Worm (Caenorhabditis elegans): Measurements from ENCODE around the gene klp-17.
A peak's percentile ranks its signal among the peaks of the same experiment; 100 is the strongest.
"Not testable (repeated sequence)": the region's sequence is repeated elsewhere in the genome, so short reads cannot be mapped to it uniquely, and the experiment has no call there.

Gene klp-17

ce11 chrII:11448753-11449152, 18.7 kb downstream of the klp-17 start, which contains the start of gene W02B12.1:
TSS of gene W02B12.1 (plus strand) at chrII:11449021.
- TF ChIP-seq nhr-11 (tag; optimal IDR thresholded peaks at IDR 0.05) (no peak), elt-2 (tag; optimal IDR thresholded peaks at IDR 0.05) (peak; percentile 40), F13H6.1 (tag; optimal IDR thresholded peaks at IDR 0.05) (no peak), ets-4 (tag; optimal IDR thresholded peaks at IDR 0.05) (no peak), ceh-6 (GFP tag; optimal IDR thresholded peaks at IDR 0.05) (no peak), gmeb-2 (tag; optimal IDR thresholded peaks at IDR 0.05) (no peak)

ce11 chrII:11444973-11445372, 22.5 kb downstream of the klp-17 start, which contains the start of gene W02B12.13:
TSS of gene W02B12.13 (plus strand) at chrII:11445273.
- TF ChIP-seq ceh-18 (tag; optimal IDR thresholded peaks at IDR 0.05), result no peak
- no peak for TF ChIP-seq F13H6.1 (tag; optimal IDR thresholded peaks at IDR 0.05)

ce11 chrII:11443862-11444261, 23.6 kb downstream of the klp-17 start, which contains the start of gene adbp-1:
TSS of gene adbp-1 (plus strand) at chrII:11444162.
- TF ChIP-seq ceh-2 (tag; optimal IDR thresholded peaks at IDR 0.05) (no peak), ceh-24 (tag; optimal IDR thresholded peaks at IDR 0.05) (no peak), pha-2 (tag; optimal IDR thresholded peaks at IDR 0.05) (no peak), rnt-1 (tag; optimal IDR thresholded peaks at IDR 0.05) (no peak), C38D4.7 (GFP tag; optimal IDR thresholded peaks at IDR 0.05) (no peak), ceh-34 (tag; optimal IDR thresholded peaks at IDR 0.05) (no peak), ceh-30 (tag; optimal IDR thresholded peaks at IDR 0.05) (no peak), fkh-10 (GFP tag; optimal IDR thresholded peaks at IDR 0.05) (no peak), gmeb-2 (tag; optimal IDR thresholded peaks at IDR 0.05) (no peak), ceh-48 (tag; optimal IDR thresholded peaks at IDR 0.05) (no peak), K02D7.2 (tag; optimal IDR thresholded peaks at IDR 0.05) (no peak), tbx-2 (tag; optimal IDR thresholded peaks at IDR 0.05) (no peak), ceh-9 (tag; optimal IDR thresholded peaks at IDR 0.05) (no peak), nhr-11 (tag; optimal IDR thresholded peaks at IDR 0.05) (no peak), dmd-4 (tag; optimal IDR thresholded peaks at IDR 0.05; ENCODE audit: borderline replicate concordance) (no peak), hlh-13 (GFP tag; optimal IDR thresholded peaks at IDR 0.05) (no peak)

- TF ChIP-seq hlh-6 (tag; optimal IDR thresholded peaks at IDR 0.05) (peak; percentile 23), C08G9.2 (tag; optimal IDR thresholded peaks at IDR 0.05) (peak; percentile 8), K02D7.2 (tag; optimal IDR thresholded peaks at IDR 0.05) (no peak)
Observed at ce11 chrII:11443128-11443527, 24.3 kb downstream of the klp-17 start.

ce11 chrII:11442425-11442824, 25.0 kb downstream of the klp-17 start, which contains the start of gene ebp-2:
TSS of gene ebp-2 (plus strand) at chrII:11442725.
- TF ChIP-seq ceh-14, nhr-232, ets-4 (tag; optimal IDR thresholded peaks at IDR 0.05): not testable (repeated sequence)

ce11 chrII:11440265-11440664, 27.2 kb downstream of the klp-17 start, which contains the start of gene VW02B12L.2:
TSS of gene VW02B12L.2 (minus strand) at chrII:11440329.
- no peak for TF ChIP-seq pqm-1 (tag; optimal IDR thresholded peaks at IDR 0.05)
- TF ChIP-seq pha-2 (tag; optimal IDR thresholded peaks at IDR 0.05), result no peak
- no peak for TF ChIP-seq sdc-2 (tag; optimal IDR thresholded peaks at IDR 0.05)
- TF ChIP-seq mec-3 (tag; optimal IDR thresholded peaks at IDR 0.05; ENCODE audit: borderline replicate concordance), result no peak
- TF ChIP-seq zip-5 (tag; optimal IDR thresholded peaks at IDR 0.05), result no peak
- TF ChIP-seq unc-42 (tag; optimal IDR thresholded peaks at IDR 0.05), result peak; percentile 93
- no peak for TF ChIP-seq nhr-11 (tag; optimal IDR thresholded peaks at IDR 0.05)

ce11 chrII:11438417-11438816, 29.0 kb downstream of the klp-17 start, which contains the start of gene vha-6:
TSS of gene vha-6 (minus strand) at chrII:11438452.
- TF ChIP-seq ceh-18 (tag; optimal IDR thresholded peaks at IDR 0.05) (no peak), nhr-11 (tag; optimal IDR thresholded peaks at IDR 0.05) (no peak), ama-1 (optimal IDR thresholded peaks at IDR 0.05) (no peak), tbx-7 (tag; optimal IDR thresholded peaks at IDR 0.05) (no peak), gmeb-2 (tag; optimal IDR thresholded peaks at IDR 0.05) (no peak), pat-9 (tag; optimal IDR thresholded peaks at IDR 0.05) (no peak), pax-1 (tag; optimal IDR thresholded peaks at IDR 0.05) (no peak), mec-3 (tag; optimal IDR thresholded peaks at IDR 0.05; ENCODE audit: borderline replicate concordance) (no peak), ceh-6 (GFP tag; optimal IDR thresholded peaks at IDR 0.05) (no peak), fax-1 (tag; optimal IDR thresholded peaks at IDR 0.05) (no peak), hlh-15 (tag; optimal IDR thresholded peaks at IDR 0.05) (no peak), madf-2 (tag; optimal IDR thresholded peaks at IDR 0.05) (no peak), ceh-31 (tag; optimal IDR thresholded peaks at IDR 0.05) (no peak), pha-4 (tag; optimal IDR thresholded peaks at IDR 0.05) (no peak), ceh-19 (GFP tag; optimal IDR thresholded peaks at IDR 0.05) (no peak), C08G9.2 (tag; optimal IDR thresholded peaks at IDR 0.05) (no peak), Y22D7AL.16 (tag; optimal IDR thresholded peaks at IDR 0.05) (no peak), che-1 (tag; optimal IDR thresholded peaks at IDR 0.05) (no peak), K02D7.2 (tag; optimal IDR thresholded peaks at IDR 0.05) (no peak)

Measured in whole organism, late embryonic.